Worm (Caenorhabditis elegans) whole organism, early embryonic: ENCODE measurements around the gene hst-3.1.

ENCODE experiments used
- B0310.2 ChIP-seq: sonication (generic microtip); optimal IDR thresholded peaks from 2 replicates; lab custom pipeline; 2016; ENCODE audit warnings: mild to moderate bottlenecking, missing genetic modification characterization, missing compliant biosample characterization
- F13C5.2 ChIP-seq: sonication (generic microtip); optimal IDR thresholded peaks from 2 replicates; lab custom pipeline; 2017; ENCODE audit warnings: mild to moderate bottlenecking, missing genetic modification characterization, inconsistent platforms, missing compliant biosample characterization
- aly-1 ChIP-seq: sonication (generic microtip); optimal IDR thresholded peaks from 2 replicates; lab custom pipeline; 2016; ENCODE audit warnings: missing genetic modification characterization, missing compliant biosample characterization
- ama-1 ChIP-seq: fragments of 150-350 bp; optimal IDR thresholded peaks from 2 replicates; lab custom pipeline; 2014
- ceh-13 ChIP-seq: fragments of 200-800 bp; sonication (Bioruptor generic); optimal IDR thresholded peaks from 2 replicates; lab custom pipeline; 2018; ENCODE audit warnings: mild to moderate bottlenecking, missing genetic modification characterization, missing compliant biosample characterization
- ceh-36 ChIP-seq: sonication (generic microtip); optimal IDR thresholded peaks from 2 replicates; lab custom pipeline; 2016; ENCODE audit warnings: missing genetic modification characterization, inconsistent platforms, missing compliant biosample characterization
- ets-7 ChIP-seq: sonication (generic microtip); optimal IDR thresholded peaks from 2 replicates; lab custom pipeline; 2016; ENCODE audit warnings: missing genotype, missing genetic modification characterization, missing compliant biosample characterization
- flt-1 ChIP-seq: fragments of 200-800 bp; sonication (Bioruptor generic); IDR thresholded peaks from 2 replicates; pipeline ENCODE4 v1.3.6; 2022; ENCODE audit warnings: missing genetic modification characterization, missing compliant biosample characterization
- hmbx-1 ChIP-seq: sonication (generic microtip); optimal IDR thresholded peaks from 2 replicates; lab custom pipeline; 2016; ENCODE audit warnings: mild to moderate bottlenecking, missing genetic modification characterization, missing compliant biosample characterization
- hmg-4 ChIP-seq: fragments of 200-800 bp; sonication (Bioruptor generic); optimal IDR thresholded peaks from 2 replicates; lab custom pipeline; 2018; ENCODE audit warnings: mild to moderate bottlenecking, missing genetic modification characterization, missing compliant biosample characterization
- hnd-1 ChIP-seq: sonication (generic microtip); optimal IDR thresholded peaks from 2 replicates; lab custom pipeline; 2016; ENCODE audit warnings: missing genetic modification characterization, missing compliant biosample characterization
- pes-1 ChIP-seq: fragments of 200-800 bp; sonication (Bioruptor generic); IDR thresholded peaks from 2 replicates; pipeline ENCODE4 v1.3.6; 2022; ENCODE audit warnings: missing genetic modification reagents, missing genetic modification characterization, missing compliant biosample characterization
- scrt-1 ChIP-seq: fragments of 200-800 bp; sonication (Bioruptor generic); IDR thresholded peaks from 2 replicates; pipeline ENCODE4 v1.3.6; 2022; ENCODE audit warnings: missing genetic modification characterization, missing compliant biosample characterization
- sea-1 ChIP-seq: fragments of 200-800 bp; sonication (Bioruptor generic); conservative IDR thresholded peaks from 2 replicates; pipeline ENCODE4 v1.3.6; 2022; ENCODE audit warnings: missing genetic modification characterization, missing compliant biosample characterization
- tbx-11 ChIP-seq: fragments of 200-800 bp; sonication (Bioruptor generic); IDR thresholded peaks from 2 replicates; pipeline ENCODE4 v1.3.6; 2022; ENCODE audit warnings: missing genetic modification characterization, missing compliant biosample characterization
- tbx-37 ChIP-seq: fragments of 200-800 bp; sonication (Bioruptor generic); conservative IDR thresholded peaks from 2 replicates; pipeline ENCODE4 v1.3.6; 2022; ENCODE audit warnings: missing genetic modification reagents, missing genetic modification characterization, missing compliant biosample characterization
- tra-4 ChIP-seq: sonication (generic microtip); optimal IDR thresholded peaks from 2 replicates; lab custom pipeline; 2017; ENCODE audit warnings: missing genetic modification characterization, missing compliant biosample characterization

The hst-3.1 gene

ce11 chrII:6169156-6169555, at the start of gene hst-3.1:
TSS of gene hst-3.1 (minus strand) at chrII:6169256.
- no peak for TF ChIP-seq ets-7 (tag; lab: Kevin White, UChicago)
- no peak for TF ChIP-seq ceh-36
- no peak for TF ChIP-seq aly-1 (tag; lab: Kevin White, UChicago)
- no peak for TF ChIP-seq hmg-4 (GFP tag; lab: Kevin White, UChicago)

- TF ChIP-seq hmbx-1 (tag; lab: Kevin White, UChicago) = no peak
- TF ChIP-seq tbx-37 = no peak
- no peak for TF ChIP-seq hmg-4 (GFP tag; lab: Kevin White, UChicago)
- no peak for TF ChIP-seq ets-7 (tag; lab: Kevin White, UChicago)
- no peak for TF ChIP-seq ceh-13 (GFP tag; lab: Kevin White, UChicago)
- no peak for TF ChIP-seq scrt-1 (GFP tag; lab: Robert Waterston, UW)
- no peak for TF ChIP-seq ama-1 (lab: Kevin White, UChicago)
- no peak for TF ChIP-seq pes-1
- TF ChIP-seq tra-4 (tag; lab: Kevin White, UChicago) = no peak
- no peak for TF ChIP-seq flt-1 (GFP tag; lab: Robert Waterston, UW)
- no peak for TF ChIP-seq sea-1 (GFP tag; lab: Robert Waterston, UW)
- TF ChIP-seq ceh-36 = no peak
- no peak for TF ChIP-seq F13C5.2 (tag; lab: Kevin White, UChicago)
- TF ChIP-seq tbx-11 (GFP tag; lab: Robert Waterston, UW) = no peak
- no peak for TF ChIP-seq aly-1 (tag; lab: Kevin White, UChicago)
- TF ChIP-seq hnd-1 (tag; lab: Kevin White, UChicago) = no peak
- no peak for TF ChIP-seq B0310.2 (tag; lab: Kevin White, UChicago)
These were observed 39.1 kb upstream of the hst-3.1 start, which contains the start of gene daf-37 for ce11 chrII:6208116-6208515. TSS of gene daf-37 (minus strand) at chrII:6208216.

ce11 chrII:6207252-6207651, 38.2 kb upstream of the hst-3.1 start:
- TF ChIP-seq flt-1 (GFP tag; lab: Robert Waterston, UW) (no peak), tbx-11 (GFP tag; lab: Robert Waterston, UW) (no peak), ets-7 (tag; lab: Kevin White, UChicago) (no peak), hmbx-1 (tag; lab: Kevin White, UChicago) (no peak), ceh-36 (no peak), F13C5.2 (tag; lab: Kevin White, UChicago) (no peak), tbx-37 (no peak), aly-1 (tag; lab: Kevin White, UChicago) (no peak), scrt-1 (GFP tag; lab: Robert Waterston, UW) (no peak), tra-4 (tag; lab: Kevin White, UChicago) (no peak), hmg-4 (GFP tag; lab: Kevin White, UChicago) (no peak), ama-1 (lab: Kevin White, UChicago) (no peak), ceh-13 (GFP tag; lab: Kevin White, UChicago) (no peak), pes-1 (no peak), B0310.2 (tag; lab: Kevin White, UChicago) (no peak), hnd-1 (tag; lab: Kevin White, UChicago) (no peak)

ce11 chrII:6202910-6203309, 33.9 kb upstream of the hst-3.1 start, which contains the start of gene C30B5.17:
TSS of gene C30B5.17 (minus strand) at chrII:6203010.
- TF ChIP-seq B0310.2 (tag; lab: Kevin White, UChicago) (no peak), scrt-1 (GFP tag; lab: Robert Waterston, UW) (no peak), ama-1 (lab: Kevin White, UChicago) (no peak), hnd-1 (tag; lab: Kevin White, UChicago) (no peak), tra-4 (tag; lab: Kevin White, UChicago) (no peak), ets-7 (tag; lab: Kevin White, UChicago) (no peak), sea-1 (GFP tag; lab: Robert Waterston, UW) (no peak)

- no peak for TF ChIP-seq F13C5.2 (tag; lab: Kevin White, UChicago)
- no peak for TF ChIP-seq ama-1 (lab: Kevin White, UChicago)
- TF ChIP-seq aly-1 (tag; lab: Kevin White, UChicago) = no peak
- no peak for TF ChIP-seq hmbx-1 (tag; lab: Kevin White, UChicago)
- TF ChIP-seq ceh-13 (GFP tag; lab: Kevin White, UChicago) = no peak
These were observed 30.0 kb upstream of the hst-3.1 start for ce11 chrII:6199010-6199409.

ce11 chrII:6198468-6198867, 29.4 kb upstream of the hst-3.1 start, which contains the start of gene szy-4:
TSS of gene szy-4 (plus strand) at chrII:6198696.
- TF ChIP-seq aly-1 (tag; lab: Kevin White, UChicago) (no peak), hmg-4 (GFP tag; lab: Kevin White, UChicago) (no peak), F13C5.2 (tag; lab: Kevin White, UChicago) (no peak), tbx-37 (no peak), tbx-11 (GFP tag; lab: Robert Waterston, UW) (no peak)

- TF ChIP-seq F13C5.2 (tag; lab: Kevin White, UChicago) (no peak), flt-1 (GFP tag; lab: Robert Waterston, UW) (no peak), ama-1 (lab: Kevin White, UChicago) (no peak), hnd-1 (tag; lab: Kevin White, UChicago) (no peak), pes-1 (no peak), ceh-36 (no peak), hmbx-1 (tag; lab: Kevin White, UChicago) (no peak), tra-4 (tag; lab: Kevin White, UChicago) (no peak), scrt-1 (GFP tag; lab: Robert Waterston, UW) (no peak), aly-1 (tag; lab: Kevin White, UChicago) (no peak), hmg-4 (GFP tag; lab: Kevin White, UChicago) (no peak)
These were observed 27.8 kb upstream of the hst-3.1 start, which contains the start of the genes rbmx-2 and C30B5.2 for ce11 chrII:6196875-6197274. TSS of gene rbmx-2 (minus strand) at chrII:6196948. TSS of gene C30B5.2 (plus strand) at chrII:6197180.

- TF ChIP-seq ceh-36 (no peak), flt-1 (GFP tag; lab: Robert Waterston, UW) (no peak), tra-4 (tag; lab: Kevin White, UChicago) (no peak), ama-1 (lab: Kevin White, UChicago) (no peak), hmbx-1 (tag; lab: Kevin White, UChicago) (no peak), scrt-1 (GFP tag; lab: Robert Waterston, UW) (no peak), tbx-11 (GFP tag; lab: Robert Waterston, UW) (no peak), pes-1 (no peak), B0310.2 (tag; lab: Kevin White, UChicago) (no peak), hmg-4 (GFP tag; lab: Kevin White, UChicago) (no peak), sea-1 (GFP tag; lab: Robert Waterston, UW) (no peak), F13C5.2 (tag; lab: Kevin White, UChicago) (no peak), tbx-37 (no peak), ets-7 (tag; lab: Kevin White, UChicago) (no peak)
These were observed 23.4 kb upstream of the hst-3.1 start, which contains the start of gene cpb-2 for ce11 chrII:6192484-6192883. TSS of gene cpb-2 (plus strand) at chrII:6192784.
